Fruit fly (Drosophila melanogaster) whole organism, embryonic: ENCODE results near the gene Rbm13.

Experiments
- CG10321 ChIP-seq: fragments of 200-800 bp; sonication (Bioruptor generic); IDR thresholded peaks from 2 replicates; pipeline ENCODE4 v1.3.6; 2022; ENCODE audit warnings: missing biosample characterization, missing genetic modification characterization
- CG10366 ChIP-seq: fragments of 200-800 bp; sonication (Bioruptor generic); IDR thresholded peaks from 2 replicates; pipeline ENCODE4 v1.3.6; 2022; ENCODE audit warnings: missing biosample characterization, missing genetic modification characterization
- CG11085 ChIP-seq: fragments of 200-800 bp; sonication (Bioruptor generic); IDR thresholded peaks from 2 replicates; pipeline ENCODE4 v1.3.6; 2022; ENCODE audit warnings: missing biosample characterization, missing genetic modification characterization
- CG11247 ChIP-seq: fragments of 200-800 bp; sonication (Bioruptor generic); IDR thresholded peaks from 2 replicates; pipeline ENCODE4 v1.3.6; 2022; ENCODE audit warnings: missing biosample characterization, missing genetic modification characterization
- CG12391 ChIP-seq: fragments of 200-800 bp; sonication (Bioruptor generic); optimal IDR thresholded peaks from 3 replicates; lab custom pipeline; 2018; ENCODE audit warnings: missing biosample characterization, mild to moderate bottlenecking, missing genetic modification characterization, moderate library complexity
- CG14860 ChIP-seq: fragments of 200-800 bp; sonication (Bioruptor generic); IDR thresholded peaks from 3 replicates; pipeline ENCODE4 v1.3.6; 2022; ENCODE audit warnings: missing biosample characterization, missing genetic modification characterization; ENCODE audit not compliant: partially characterized antibody
- CG18262 ChIP-seq: fragments of 200-800 bp; optimal IDR thresholded peaks from 3 replicates; lab custom pipeline; 2019; ENCODE audit warnings: missing biosample characterization, mild to moderate bottlenecking, missing genetic modification characterization, moderate library complexity
- CG2889 ChIP-seq: fragments of 200-800 bp; sonication (Bioruptor generic); IDR thresholded peaks from 3 replicates; pipeline ENCODE4 v1.3.6; 2022; ENCODE audit warnings: missing biosample characterization, missing genetic modification characterization
- CG30020 ChIP-seq: fragments of 200-800 bp; optimal IDR thresholded peaks from 2 replicates; lab custom pipeline; 2019; ENCODE audit warnings: missing biosample characterization, mild to moderate bottlenecking, missing genetic modification characterization, moderate library complexity
- CG31365 ChIP-seq: fragments of 200-800 bp; sonication (Bioruptor generic); optimal IDR thresholded peaks from 2 replicates; lab custom pipeline; 2018; ENCODE audit warnings: missing biosample characterization, mild to moderate bottlenecking, missing genetic modification characterization
- CG31441 ChIP-seq: fragments of 200-800 bp; sonication (Bioruptor generic); IDR thresholded peaks from 2 replicates; pipeline ENCODE4 v1.3.6; 2022; ENCODE audit warnings: missing biosample characterization, missing genetic modification characterization
- CG3281 ChIP-seq: fragments of 200-800 bp; sonication (Bioruptor generic); optimal IDR thresholded peaks from 3 replicates; lab custom pipeline; 2017; ENCODE audit warnings: missing biosample characterization, mild to moderate bottlenecking, missing genetic modification characterization
- CG6813 ChIP-seq: fragments of 200-800 bp; sonication (Bioruptor generic); optimal IDR thresholded peaks from 2 replicates; lab custom pipeline; 2017; ENCODE audit warnings: missing biosample characterization, missing genetic modification characterization, mild to moderate bottlenecking, moderate library complexity, missing genetic modification reagents
- CG7271 ChIP-seq: fragments of 200-800 bp; sonication (Bioruptor generic); optimal IDR thresholded peaks from 2 replicates; lab custom pipeline; 2018; ENCODE audit warnings: missing biosample characterization, mild to moderate bottlenecking, missing genetic modification characterization, moderate library complexity
- CG7556 ChIP-seq: fragments of 200-800 bp; sonication (Bioruptor generic); optimal IDR thresholded peaks from 2 replicates; lab custom pipeline; 2017; ENCODE audit warnings: missing biosample characterization, mild to moderate bottlenecking, missing genetic modification characterization
- CG8924 ChIP-seq: fragments of 200-800 bp; optimal IDR thresholded peaks from 3 replicates; lab custom pipeline; 2019; ENCODE audit warnings: missing biosample characterization, mild to moderate bottlenecking, missing genetic modification characterization, moderate library complexity
- CTCF ChIP-seq: fragments of 200-800 bp; sonication (Bioruptor generic); optimal IDR thresholded peaks from 2 replicates; lab custom pipeline; 2017; ENCODE audit warnings: missing biosample characterization, mild to moderate bottlenecking, missing genetic modification characterization, moderate library complexity
- CkIIα-i1 ChIP-seq: fragments of 200-800 bp; sonication (Bioruptor generic); IDR thresholded peaks from 2 replicates; pipeline ENCODE4 v1.3.6; 2022; ENCODE audit warnings: missing biosample characterization, missing genetic modification characterization
- Dad ChIP-seq: fragments of 200-800 bp; sonication (Bioruptor generic); optimal IDR thresholded peaks from 3 replicates; lab custom pipeline; 2016; ENCODE audit warnings: missing biosample characterization, missing genetic modification characterization
- Doc2 ChIP-seq: fragments of 200-800 bp; sonication (Bioruptor generic); IDR thresholded peaks from 2 replicates; pipeline ENCODE4 v1.3.6; 2022; ENCODE audit warnings: missing biosample characterization, missing genetic modification characterization
- Drgx ChIP-seq: fragments of 200-800 bp; sonication (Bioruptor generic); IDR thresholded peaks from 2 replicates; pipeline ENCODE4 v1.3.6; 2022; ENCODE audit warnings: missing biosample characterization, missing genetic modification characterization
- Fer1 ChIP-seq: fragments of 200-800 bp; sonication (Bioruptor generic); optimal IDR thresholded peaks from 2 replicates; lab custom pipeline; 2017; ENCODE audit warnings: missing biosample characterization, mild to moderate bottlenecking, missing genetic modification characterization
- Hr78 ChIP-seq, 2 experiments: fragments of 200-800 bp in 1 of 2; fragments of >200 bp in 1 of 2; sonication (Bioruptor generic) in 1 of 2; optimal IDR thresholded peaks; 2 replicates each; lab custom pipeline; 2017 to 2019; ENCODE audit warnings: missing biosample characterization in 2 of 2, missing genetic modification characterization in 2 of 2, mild to moderate bottlenecking in 1 of 2, moderate library complexity in 1 of 2
- Kr ChIP-seq: fragments of 200-800 bp; sonication (Bioruptor generic); optimal IDR thresholded peaks from 2 replicates; lab custom pipeline; 2017; ENCODE audit warnings: missing biosample characterization, mild to moderate bottlenecking, missing genetic modification characterization
- MESR4 ChIP-seq: fragments of 200-800 bp; sonication (Bioruptor generic); optimal IDR thresholded peaks from 2 replicates; lab custom pipeline; 2018; ENCODE audit warnings: missing biosample characterization, mild to moderate bottlenecking, missing genetic modification characterization, moderate library complexity
- MTF-1 ChIP-seq: fragments of 200-800 bp; sonication (Bioruptor generic); optimal IDR thresholded peaks from 2 replicates; lab custom pipeline; 2018; ENCODE audit warnings: missing biosample characterization, mild to moderate bottlenecking, missing genetic modification characterization, borderline replicate concordance
- NK7.1 ChIP-seq: fragments of 200-800 bp; sonication (Bioruptor generic); optimal IDR thresholded peaks from 3 replicates; lab custom pipeline; 2016; ENCODE audit warnings: missing biosample characterization, missing genetic modification characterization
- Opbp ChIP-seq: fragments of 200-800 bp; sonication (Bioruptor generic); IDR thresholded peaks from 3 replicates; pipeline ENCODE4 v1.3.6; 2022; ENCODE audit warnings: missing biosample characterization, missing genetic modification characterization; ENCODE audit not compliant: partially characterized antibody
- Taf1 ChIP-seq: fragments of 200-800 bp; sonication (Bioruptor generic); IDR thresholded peaks from 2 replicates; pipeline ENCODE4 v1.3.6; 2022; ENCODE audit warnings: missing biosample characterization, missing genetic modification characterization
- Vsx1 ChIP-seq: fragments of 200-800 bp; sonication (Bioruptor generic); optimal IDR thresholded peaks from 2 replicates; lab custom pipeline; 2017; ENCODE audit warnings: missing biosample characterization, mild to moderate bottlenecking, missing genetic modification characterization, missing genetic modification reagents
- YL-1 ChIP-seq: fragments of 200-800 bp; sonication (Bioruptor generic); optimal IDR thresholded peaks from 3 replicates; lab custom pipeline; 2017; ENCODE audit warnings: missing biosample characterization, mild to moderate bottlenecking, missing genetic modification characterization
- ara ChIP-seq: fragments of 200-800 bp; sonication (Bioruptor generic); IDR thresholded peaks from 2 replicates; pipeline ENCODE4 v1.3.6; 2022; ENCODE audit warnings: missing biosample characterization, missing genetic modification characterization
- cas ChIP-seq: fragments of 200-800 bp; sonication (Bioruptor generic); IDR thresholded peaks from 2 replicates; pipeline ENCODE4 v1.3.6; 2022; ENCODE audit warnings: missing biosample characterization, missing genetic modification characterization
- crp ChIP-seq, 2 experiments: fragments of 200-800 bp; sonication (Bioruptor generic); optimal IDR thresholded peaks; 2 replicates in 1 of 2; 3 replicates in 1 of 2; lab custom pipeline; 2017; ENCODE audit warnings: missing biosample characterization in 2 of 2, missing genetic modification characterization in 2 of 2, mild to moderate bottlenecking in 1 of 2, moderate library complexity in 1 of 2
- danr ChIP-seq: fragments of 200-800 bp; sonication (Bioruptor generic); IDR thresholded peaks from 2 replicates; pipeline ENCODE4 v1.3.6; 2022; ENCODE audit warnings: missing biosample characterization, missing genetic modification characterization
- dpn ChIP-seq, 2 experiments: fragments of 200-800 bp; sonication (Bioruptor generic); optimal IDR thresholded peaks; 3 replicates each; lab custom pipeline; 2016; ENCODE audit warnings: missing biosample characterization in 2 of 2, missing genetic modification characterization in 2 of 2
- esg ChIP-seq: fragments of 200-800 bp; sonication (Bioruptor generic); conservative IDR thresholded peaks from 2 replicates; pipeline ENCODE4 v1.3.6; 2022; ENCODE audit warnings: missing biosample characterization, missing genetic modification characterization
- fd64A ChIP-seq: fragments of 200-800 bp; sonication (Bioruptor generic); optimal IDR thresholded peaks from 3 replicates; lab custom pipeline; 2018; ENCODE audit warnings: missing biosample characterization, mild to moderate bottlenecking, missing genetic modification characterization
- gcm ChIP-seq: fragments of 200-800 bp; sonication (Bioruptor generic); optimal IDR thresholded peaks from 2 replicates; lab custom pipeline; 2019; ENCODE audit warnings: missing biosample characterization, mild to moderate bottlenecking, missing genetic modification characterization, moderate library complexity
- hkb ChIP-seq, 2 experiments: fragments of 200-800 bp in 1 of 2; fragments of >200 bp in 1 of 2; sonication (Bioruptor generic) in 1 of 2; IDR thresholded peaks in 1 of 2; optimal IDR thresholded peaks in 1 of 2; 2 replicates each; pipeline versions ENCODE4 v1.3.6 to Lab custom; 2017 to 2022; ENCODE audit warnings: missing biosample characterization in 1 of 2, missing genetic modification characterization in 1 of 2
- inv ChIP-seq: fragments of 200-800 bp; sonication (Bioruptor generic); IDR thresholded peaks from 2 replicates; pipeline ENCODE4 v1.3.6; 2022; ENCODE audit warnings: missing biosample characterization, missing genetic modification characterization; ENCODE audit not compliant: partially characterized antibody
- lola ChIP-seq, 3 experiments: fragments of >200 bp in 2 of 3; fragments of 200-800 bp in 1 of 3; sonication (Bioruptor generic) in 1 of 3; optimal IDR thresholded peaks; 2 replicates each; lab custom pipeline; 2017 to 2019; ENCODE audit warnings: missing biosample characterization in 3 of 3, missing genetic modification characterization in 3 of 3, mild to moderate bottlenecking in 1 of 3, moderate library complexity in 1 of 3
- lov ChIP-seq, 2 experiments: fragments of 200-800 bp in 1 of 2; fragments of >200 bp in 1 of 2; sonication (Bioruptor generic) in 1 of 2; IDR thresholded peaks in 1 of 2; optimal IDR thresholded peaks in 1 of 2; 2 replicates in 1 of 2; 3 replicates in 1 of 2; pipeline versions ENCODE4 v1.3.6 to Lab custom; 2017 to 2022; ENCODE audit warnings: missing biosample characterization in 1 of 2, missing genetic modification characterization in 1 of 2
- p53 ChIP-seq: fragments of 200-800 bp; sonication (Bioruptor generic); optimal IDR thresholded peaks from 2 replicates; lab custom pipeline; 2016; ENCODE audit warnings: missing biosample characterization, missing genetic modification characterization
- ssp ChIP-seq: fragments of 200-800 bp; sonication (Bioruptor generic); IDR thresholded peaks from 2 replicates; pipeline ENCODE4 v1.3.6; 2022; ENCODE audit warnings: missing biosample characterization, missing genetic modification characterization
- tup ChIP-seq: fragments of 200-800 bp; sonication (Bioruptor generic); optimal IDR thresholded peaks from 2 replicates; lab custom pipeline; 2016; ENCODE audit warnings: missing biosample characterization, mild to moderate bottlenecking, missing genetic modification characterization, moderate library complexity
- unc-4 ChIP-seq: fragments of 200-800 bp; sonication (Bioruptor generic); IDR thresholded peaks from 2 replicates; pipeline ENCODE4 v1.3.6; 2022; ENCODE audit warnings: missing biosample characterization, missing genetic modification characterization; ENCODE audit not compliant: partially characterized antibody

Rbm13 gene

DNA sequence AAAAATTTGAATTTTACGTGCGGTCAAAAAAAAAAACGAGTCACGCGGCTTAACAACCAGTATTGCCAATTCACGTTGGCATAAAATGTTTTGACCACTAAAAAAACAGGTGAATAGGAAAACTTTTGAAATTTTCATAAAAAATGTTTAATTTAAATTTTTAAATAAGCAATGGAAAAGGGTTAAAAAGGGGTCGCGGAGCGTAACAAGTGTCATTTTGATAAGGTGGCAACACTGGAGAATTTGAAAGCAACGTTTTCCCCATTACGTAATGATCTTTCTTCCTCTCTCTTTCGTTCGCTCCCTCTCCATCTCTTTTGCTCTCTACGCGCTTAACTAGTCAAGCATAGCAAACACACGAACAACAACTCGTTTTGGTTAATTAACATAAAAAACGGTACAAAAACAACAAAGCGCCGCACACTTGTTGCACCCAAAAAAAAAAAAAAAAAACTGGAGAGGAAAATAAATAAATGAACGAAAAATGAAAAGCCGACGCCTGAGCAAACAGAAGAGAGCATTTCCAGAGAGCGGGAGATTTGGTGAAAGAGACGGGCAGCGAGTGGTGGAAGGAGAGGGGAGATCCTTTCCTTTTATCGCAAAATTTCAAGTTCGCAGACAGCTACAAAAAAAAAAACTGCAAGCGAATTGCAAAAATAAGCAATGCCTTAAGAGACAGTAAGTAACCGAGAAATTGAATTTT is 7.0 kb upstream of the Rbm13 start (continued):
- TF ChIP-seq lola (GFP tag; optimal IDR thresholded peaks at IDR 0.05; lab: Kevin White, UChicago), result peak in 1 of 3 experiments; percentile 77
- TF ChIP-seq CG2889, result 0 out of 3 replicates have a peak, but pooled peaks have one; percentile 47
- 0 out of 2 replicates have a peak, but pooled peaks have one; percentile 15 for TF ChIP-seq CG10321
- peak; percentile 78 for TF ChIP-seq CG18262
- TF ChIP-seq danr (GFP tag; lab: Robert Waterston, UW), result peak; percentile 52; the same call in 1 of the 2 replicates
- TF ChIP-seq CG12391, result peak; percentile 83
- TF ChIP-seq CG31365 (tag; lab: Kevin White, UChicago), result peak; percentile 37
- peak; percentile 72 for TF ChIP-seq esg (GFP tag; lab: Robert Waterston, UW)
- no peak for TF ChIP-seq unc-4 (GFP tag; lab: Robert Waterston, UW)
- TF ChIP-seq CG31441 (GFP tag; lab: Robert Waterston, UW), result peak; percentile 85
- peak; percentile 62 for TF ChIP-seq CG8924 (tag; lab: Kevin White, UChicago)
- no peak for TF ChIP-seq CkIIα-i1 (GFP tag; lab: Robert Waterston, UW)
- TF ChIP-seq gcm (GFP tag; lab: Kevin White, UChicago), result peak; percentile 78
- peak; percentile 72 for TF ChIP-seq Fer1 (GFP tag; lab: Kevin White, UChicago)
- peak; percentile 26 for TF ChIP-seq fd64A (GFP tag; lab: Kevin White, UChicago)
- TF ChIP-seq CTCF, result peak; percentile 24
- TF ChIP-seq CG7556 (GFP tag; lab: Kevin White, UChicago), result peak; percentile 71
- TF ChIP-seq Taf1 (GFP tag; lab: Robert Waterston, UW), result no peak
- peak; percentile 73 for TF ChIP-seq CG10366 (GFP tag; lab: Robert Waterston, UW)
- peak; percentile 63 to 78 for TF ChIP-seq dpn (GFP tag; optimal IDR thresholded peaks at IDR 0.05; lab: Kevin White, UChicago)
- TF ChIP-seq CG30020, result peak; percentile 19
- no peak for TF ChIP-seq MESR4 (GFP tag; lab: Kevin White, UChicago)
- TF ChIP-seq lov (optimal IDR thresholded peaks at IDR 0.05; lab: Kevin White, UChicago), result no peak
- TF ChIP-seq lov (GFP tag; IDR thresholded peaks at IDR 0.05; lab: Robert Waterston, UW), result no peak
- TF ChIP-seq CG11247 (GFP tag; lab: Robert Waterston, UW), result peak; percentile 64; the same call in 1 of the 2 replicates
- peak; percentile 73 for TF ChIP-seq Drgx (GFP tag; lab: Robert Waterston, UW)
- peak in 1 of 2 experiments; percentile 64 for TF ChIP-seq Hr78 (GFP tag; optimal IDR thresholded peaks at IDR 0.05; lab: Kevin White, UChicago)
- TF ChIP-seq Dad (GFP tag; lab: Kevin White, UChicago), result peak; percentile 47
- TF ChIP-seq cas (GFP tag; lab: Robert Waterston, UW), result no peak
- TF ChIP-seq Opbp (GFP tag; lab: Robert Waterston, UW), result no peak
- peak in 1 of 2 experiments; percentile 9 for TF ChIP-seq crp (GFP tag; optimal IDR thresholded peaks at IDR 0.05; lab: Kevin White, UChicago)
- TF ChIP-seq inv, result no peak
- peak; percentile 4 for TF ChIP-seq CG7271
- TF ChIP-seq CG14860 (GFP tag; lab: Robert Waterston, UW), result no peak
- TF ChIP-seq CG3281 (GFP tag; lab: Kevin White, UChicago), result peak; percentile 62
- TF ChIP-seq CG6813, result peak; percentile 85
- TF ChIP-seq tup (GFP tag; lab: Kevin White, UChicago), result no peak
- TF ChIP-seq MTF-1 (GFP tag; lab: Kevin White, UChicago), result peak; percentile 34
- peak; percentile 74 for TF ChIP-seq Vsx1
- peak; percentile 40 for TF ChIP-seq NK7.1 (GFP tag; lab: Kevin White, UChicago)
- TF ChIP-seq p53 (GFP tag; lab: Kevin White, UChicago), result no peak
- TF ChIP-seq CG11085, result no peak
- TF ChIP-seq hkb (optimal IDR thresholded peaks at IDR 0.05; lab: Kevin White, UChicago), result no peak
- peak; percentile 88 for TF ChIP-seq hkb (GFP tag; IDR thresholded peaks at IDR 0.05; lab: Robert Waterston, UW)
- peak; percentile 95 for TF ChIP-seq Kr (GFP tag; lab: Kevin White, UChicago)
- peak; percentile 62 for TF ChIP-seq ssp
- TF ChIP-seq YL-1 (GFP tag; lab: Kevin White, UChicago), result peak; percentile 35
- peak; percentile 82 for TF ChIP-seq ara (GFP tag; lab: Robert Waterston, UW)
- no peak for TF ChIP-seq Doc2 (GFP tag; lab: Robert Waterston, UW)
